Fruit fly (Drosophila melanogaster) whole organism, embryonic: ENCODE results near the gene CG13086.
A peak's percentile ranks its signal among the peaks of the same experiment; 100 is the strongest.

ENCODE experiments used
- Aef1 ChIP-seq: fragments of 200-800 bp; sonication (Bioruptor generic); IDR thresholded peaks from 3 replicates; pipeline ENCODE4 v1.3.6; 2022; ENCODE audit warnings: missing biosample characterization, missing genetic modification characterization
- Antp ChIP-seq: fragments of 200-800 bp; sonication (Bioruptor generic); optimal IDR thresholded peaks from 3 replicates; lab custom pipeline; 2016; ENCODE audit warnings: missing biosample characterization, missing genetic modification characterization
- CG10654 ChIP-seq: fragments of 200-800 bp; sonication (Bioruptor generic); optimal IDR thresholded peaks from 2 replicates; lab custom pipeline; 2016; ENCODE audit warnings: missing biosample characterization, missing genetic modification characterization
- CG12155 ChIP-seq: fragments of 200-800 bp; sonication (Bioruptor generic); optimal IDR thresholded peaks from 3 replicates; lab custom pipeline; 2016; ENCODE audit warnings: missing biosample characterization, missing genetic modification characterization
- CG12769 ChIP-seq: fragments of 200-800 bp; sonication (Bioruptor generic); optimal IDR thresholded peaks from 2 replicates; lab custom pipeline; 2019; ENCODE audit warnings: missing biosample characterization, mild to moderate bottlenecking, missing genetic modification characterization, moderate library complexity
- CG14860 ChIP-seq: fragments of 200-800 bp; sonication (Bioruptor generic); IDR thresholded peaks from 3 replicates; pipeline ENCODE4 v1.3.6; 2022; ENCODE audit warnings: missing biosample characterization, missing genetic modification characterization; ENCODE audit not compliant: partially characterized antibody
- CG18599 ChIP-seq: fragments of 200-800 bp; sonication (Bioruptor generic); optimal IDR thresholded peaks from 3 replicates; lab custom pipeline; 2017; ENCODE audit warnings: missing biosample characterization, missing genetic modification characterization, mild to moderate bottlenecking, moderate library complexity, missing genetic modification reagents
- CG2678 ChIP-seq: fragments of 200-800 bp; sonication (Bioruptor generic); optimal IDR thresholded peaks from 3 replicates; lab custom pipeline; 2019; ENCODE audit warnings: missing biosample characterization, mild to moderate bottlenecking, missing genetic modification characterization, moderate library complexity
- CG34422 ChIP-seq: fragments of 200-800 bp; sonication (Bioruptor generic); IDR thresholded peaks from 3 replicates; pipeline ENCODE4 v1.3.6; 2022; ENCODE audit warnings: missing biosample characterization, missing genetic modification characterization
- CG4404 ChIP-seq: fragments of 200-800 bp; sonication (Bioruptor generic); IDR thresholded peaks from 2 replicates; pipeline ENCODE4 v1.3.6; 2022; ENCODE audit warnings: missing biosample characterization, missing genetic modification characterization
- CG6654 ChIP-seq: fragments of 200-800 bp; sonication (Bioruptor generic); optimal IDR thresholded peaks from 2 replicates; lab custom pipeline; 2017; ENCODE audit warnings: missing biosample characterization, mild to moderate bottlenecking, missing genetic modification characterization
- CG6683 ChIP-seq: fragments of 200-800 bp; sonication (Bioruptor generic); optimal IDR thresholded peaks from 2 replicates; lab custom pipeline; 2017; ENCODE audit warnings: missing biosample characterization, mild to moderate bottlenecking, missing genetic modification characterization, missing genetic modification reagents
- CG6689 ChIP-seq: fragments of 200-800 bp; sonication (Bioruptor generic); IDR thresholded peaks from 2 replicates; pipeline ENCODE4 v1.3.6; 2022; ENCODE audit warnings: missing biosample characterization, missing genetic modification characterization
- CG8281 ChIP-seq: fragments of 200-800 bp; sonication (Bioruptor generic); optimal IDR thresholded peaks from 2 replicates; lab custom pipeline; 2018; ENCODE audit warnings: missing biosample characterization, mild to moderate bottlenecking, missing genetic modification characterization, moderate library complexity
- Camta ChIP-seq: fragments of 200-800 bp; sonication (Bioruptor generic); optimal IDR thresholded peaks from 2 replicates; lab custom pipeline; 2016; ENCODE audit warnings: missing biosample characterization, missing genetic modification characterization
- D19A ChIP-seq: fragments of 200-800 bp; optimal IDR thresholded peaks from 3 replicates; lab custom pipeline; 2019; ENCODE audit warnings: missing biosample characterization, mild to moderate bottlenecking, missing genetic modification characterization, moderate library complexity
- Dek ChIP-seq: fragments of 200-800 bp; sonication (Bioruptor generic); optimal IDR thresholded peaks from 3 replicates; lab custom pipeline; 2019; ENCODE audit warnings: missing biosample characterization, mild to moderate bottlenecking, missing genetic modification characterization, moderate library complexity
- Dip3 ChIP-seq: fragments of 200-800 bp; sonication (Bioruptor generic); optimal IDR thresholded peaks from 3 replicates; lab custom pipeline; 2016; ENCODE audit warnings: missing biosample characterization, missing genetic modification characterization
- Fer1 ChIP-seq: fragments of 200-800 bp; sonication (Bioruptor generic); optimal IDR thresholded peaks from 2 replicates; lab custom pipeline; 2017; ENCODE audit warnings: missing biosample characterization, mild to moderate bottlenecking, missing genetic modification characterization
- Hr3 ChIP-seq: fragments of 200-800 bp; sonication (Bioruptor generic); optimal IDR thresholded peaks from 3 replicates; lab custom pipeline; 2016; ENCODE audit warnings: missing biosample characterization, missing genetic modification characterization
- MBD-R2 ChIP-seq: fragments of 200-800 bp; sonication (Bioruptor generic); IDR thresholded peaks from 2 replicates; pipeline ENCODE4 v1.3.6; 2022; ENCODE audit warnings: missing biosample characterization, missing genetic modification characterization
- Mes4 ChIP-seq: fragments of 200-800 bp; sonication (Bioruptor generic); optimal IDR thresholded peaks from 2 replicates; lab custom pipeline; 2016; ENCODE audit warnings: missing biosample characterization, missing genetic modification characterization
- Myb ChIP-seq: fragments of 200-800 bp; sonication (Bioruptor generic); optimal IDR thresholded peaks from 2 replicates; lab custom pipeline; 2016; ENCODE audit warnings: missing biosample characterization, missing genetic modification characterization
- Oli ChIP-seq: fragments of 200-800 bp; sonication (Bioruptor generic); optimal IDR thresholded peaks from 2 replicates; lab custom pipeline; 2018; ENCODE audit warnings: missing biosample characterization, mild to moderate bottlenecking, missing genetic modification characterization, moderate library complexity
- Side ChIP-seq: fragments of 200-800 bp; sonication (Bioruptor generic); optimal IDR thresholded peaks from 2 replicates; lab custom pipeline; 2016; ENCODE audit warnings: missing biosample characterization, missing genetic modification characterization
- Sox102F ChIP-seq: fragments of 200-800 bp; sonication (Bioruptor generic); optimal IDR thresholded peaks from 2 replicates; lab custom pipeline; 2018; ENCODE audit warnings: missing biosample characterization, mild to moderate bottlenecking, missing genetic modification characterization, moderate library complexity
- TFAM ChIP-seq: fragments of 200-800 bp; sonication (Bioruptor generic); optimal IDR thresholded peaks from 2 replicates; lab custom pipeline; 2017; ENCODE audit warnings: missing biosample characterization, missing genetic modification characterization, inconsistent platforms
- Xbp1 ChIP-seq: fragments of 200-800 bp; sonication (Bioruptor generic); optimal IDR thresholded peaks from 3 replicates; lab custom pipeline; 2016; ENCODE audit warnings: missing biosample characterization, mild to moderate bottlenecking, missing genetic modification characterization
- amos ChIP-seq: fragments of 200-800 bp; sonication (Bioruptor generic); IDR thresholded peaks from 2 replicates; pipeline ENCODE4 v1.3.6; 2022; ENCODE audit warnings: missing biosample characterization, missing genetic modification characterization; ENCODE audit not compliant: partially characterized antibody
- ap ChIP-seq: fragments of 200-800 bp; sonication (Bioruptor generic); IDR thresholded peaks from 2 replicates; pipeline ENCODE4 v1.3.6; 2022; ENCODE audit warnings: missing biosample characterization, missing genetic modification characterization
- ase ChIP-seq: fragments of 200-800 bp; sonication (Bioruptor generic); IDR thresholded peaks from 3 replicates; pipeline ENCODE4 v1.3.6; 2022; ENCODE audit warnings: missing biosample characterization, missing genetic modification characterization
- ash1 ChIP-seq: fragments of 200-800 bp; sonication (Bioruptor generic); optimal IDR thresholded peaks from 2 replicates; lab custom pipeline; 2018; ENCODE audit warnings: missing biosample characterization, mild to moderate bottlenecking, missing genetic modification characterization
- ato ChIP-seq: fragments of 200-800 bp; sonication (Bioruptor generic); IDR thresholded peaks from 2 replicates; pipeline ENCODE4 v1.3.6; 2022; ENCODE audit warnings: missing biosample characterization, missing genetic modification characterization; ENCODE audit not compliant: partially characterized antibody
- bcd ChIP-seq: fragments of 200-800 bp; sonication (Bioruptor generic); optimal IDR thresholded peaks from 2 replicates; lab custom pipeline; 2017; ENCODE audit warnings: missing biosample characterization, mild to moderate bottlenecking, missing genetic modification characterization
- cad ChIP-seq: fragments of >200 bp; optimal IDR thresholded peaks from 2 replicates; lab custom pipeline; 2017; ENCODE audit warnings: missing biosample characterization, missing genetic modification characterization
- caup ChIP-seq: fragments of 200-800 bp; sonication (Bioruptor generic); optimal IDR thresholded peaks from 3 replicates; lab custom pipeline; 2017; ENCODE audit warnings: missing biosample characterization, mild to moderate bottlenecking, missing genetic modification characterization, moderate library complexity; ENCODE audit not compliant: severe bottlenecking
- crc ChIP-seq: fragments of 200-800 bp; sonication (Bioruptor generic); optimal IDR thresholded peaks from 2 replicates; lab custom pipeline; 2016; ENCODE audit warnings: missing biosample characterization, missing genetic modification characterization
- dimm ChIP-seq: fragments of 200-800 bp; sonication (Bioruptor generic); IDR thresholded peaks from 2 replicates; pipeline ENCODE4 v1.3.6; 2022; ENCODE audit warnings: missing biosample characterization, missing genetic modification characterization
- dm ChIP-seq: fragments of 200-800 bp; sonication (Bioruptor generic); optimal IDR thresholded peaks from 3 replicates; lab custom pipeline; 2016; ENCODE audit warnings: missing biosample characterization, missing genetic modification characterization
- dysf ChIP-seq: fragments of 200-800 bp; sonication (Bioruptor generic); IDR thresholded peaks from 3 replicates; pipeline ENCODE4 v1.3.6; 2022; ENCODE audit warnings: missing biosample characterization, missing genetic modification characterization
- ems ChIP-seq: fragments of 200-800 bp; sonication (Bioruptor generic); optimal IDR thresholded peaks from 3 replicates; lab custom pipeline; 2016; ENCODE audit warnings: missing biosample characterization, missing genetic modification characterization
- fd3F ChIP-seq: fragments of 200-800 bp; sonication (Bioruptor generic); optimal IDR thresholded peaks from 2 replicates; lab custom pipeline; 2018; ENCODE audit warnings: missing biosample characterization, mild to moderate bottlenecking, missing genetic modification characterization, moderate library complexity
- fu2 ChIP-seq: fragments of 200-800 bp; sonication (Bioruptor generic); optimal IDR thresholded peaks from 2 replicates; lab custom pipeline; 2016; ENCODE audit warnings: missing biosample characterization, missing genetic modification characterization
- grau ChIP-seq: fragments of 200-800 bp; optimal IDR thresholded peaks from 3 replicates; lab custom pipeline; 2019; ENCODE audit warnings: missing biosample characterization, mild to moderate bottlenecking, missing genetic modification characterization, moderate library complexity
- gsb ChIP-seq: fragments of 200-800 bp; sonication (Bioruptor generic); IDR thresholded peaks from 2 replicates; pipeline ENCODE4 v1.3.6; 2022; ENCODE audit warnings: missing biosample characterization, missing genetic modification characterization
- her ChIP-seq: fragments of 200-800 bp; sonication (Bioruptor generic); optimal IDR thresholded peaks from 2 replicates; lab custom pipeline; 2016; ENCODE audit warnings: missing biosample characterization, missing genetic modification characterization
- lov ChIP-seq, 2 experiments: fragments of 200-800 bp in 1 of 2; fragments of >200 bp in 1 of 2; sonication (Bioruptor generic) in 1 of 2; IDR thresholded peaks in 1 of 2; optimal IDR thresholded peaks in 1 of 2; 2 replicates in 1 of 2; 3 replicates in 1 of 2; pipeline versions ENCODE4 v1.3.6 to Lab custom; 2017 to 2022; ENCODE audit warnings: missing biosample characterization in 1 of 2, missing genetic modification characterization in 1 of 2
- schlank ChIP-seq: fragments of 200-800 bp; sonication (Bioruptor generic); optimal IDR thresholded peaks from 2 replicates; lab custom pipeline; 2018; ENCODE audit warnings: missing biosample characterization, mild to moderate bottlenecking, missing genetic modification characterization
- sens ChIP-seq: fragments of 200-800 bp; sonication (Bioruptor generic); peaks from one replicate; lab custom pipeline; 2016; ENCODE audit warnings: missing biosample characterization, missing genetic modification characterization
- slbo ChIP-seq: fragments of 200-800 bp; sonication (Bioruptor generic); IDR thresholded peaks from 2 replicates; pipeline ENCODE4 v1.3.6; 2022; ENCODE audit warnings: missing biosample characterization, missing genetic modification characterization

Gene CG13086

dm6 chr2L:19397617-19398316, 33.6 kb downstream of the CG13086 start (continued):
- TF ChIP-seq CG10654 (GFP tag; lab: Kevin White, UChicago) (no peak), dimm (GFP tag; lab: Robert Waterston, UW) (no peak), fd3F (GFP tag; lab: Kevin White, UChicago) (no peak), Oli (tag; lab: Kevin White, UChicago) (peak; percentile 32), her (GFP tag; lab: Kevin White, UChicago) (no peak), Aef1 (GFP tag; lab: Robert Waterston, UW) (no peak; the same call in 2 of the 3 replicates), crc (GFP tag; lab: Kevin White, UChicago) (no peak), Dip3 (GFP tag; lab: Kevin White, UChicago) (no peak), CG12155 (GFP tag; lab: Kevin White, UChicago) (peak; percentile 1), Myb (GFP tag; lab: Kevin White, UChicago) (no peak), dysf (GFP tag; lab: Robert Waterston, UW) (peak; percentile 43; the same call in 2 of the 3 replicates), ash1 (GFP tag; lab: Kevin White, UChicago) (no peak), grau (tag; lab: Kevin White, UChicago) (peak; percentile 83), CG4404 (GFP tag; lab: Robert Waterston, UW) (no peak), Side (GFP tag; lab: Kevin White, UChicago) (no peak), ap (GFP tag; lab: Robert Waterston, UW) (no peak), Mes4 (GFP tag; lab: Kevin White, UChicago) (no peak), CG8281 (no peak), Sox102F (GFP tag; lab: Kevin White, UChicago) (peak; percentile 22), CG2678 (peak; percentile 64), ems (GFP tag; lab: Kevin White, UChicago) (no peak), CG12769 (peak; percentile 11), schlank (tag; lab: Kevin White, UChicago) (no peak), CG14860 (GFP tag; lab: Robert Waterston, UW) (no peak), Dek (tag; lab: Kevin White, UChicago) (no peak), ase (GFP tag; lab: Robert Waterston, UW) (no peak), Antp (GFP tag; lab: Kevin White, UChicago) (no peak), lov (optimal IDR thresholded peaks at IDR 0.05; lab: Kevin White, UChicago) (no peak), lov (GFP tag; IDR thresholded peaks at IDR 0.05; lab: Robert Waterston, UW) (no peak), CG6654 (GFP tag; lab: Kevin White, UChicago) (no peak), CG18599 (GFP tag; lab: Kevin White, UChicago) (peak; percentile 59), Hr3 (GFP tag; lab: Kevin White, UChicago) (no peak), slbo (GFP tag; lab: Robert Waterston, UW) (peak; percentile 39), bcd (GFP tag; lab: Kevin White, UChicago) (peak; percentile 5), Camta (GFP tag; lab: Kevin White, UChicago) (no peak), MBD-R2 (GFP tag; lab: Robert Waterston, UW) (0 out of 2 replicates have a peak, but pooled peaks have one; percentile 9), Fer1 (GFP tag; lab: Kevin White, UChicago) (peak; percentile 27), amos (GFP tag; lab: Robert Waterston, UW) (no peak), Xbp1 (GFP tag; lab: Kevin White, UChicago) (no peak), gsb (GFP tag; lab: Robert Waterston, UW) (no peak), CG6683 (GFP tag; lab: Kevin White, UChicago) (no peak), fu2 (GFP tag; lab: Kevin White, UChicago) (peak; percentile 16), TFAM (GFP tag; lab: Kevin White, UChicago) (no peak), dm (no peak), CG6689 (no peak), CG34422 (GFP tag; lab: Robert Waterston, UW) (no peak), D19A (tag; lab: Kevin White, UChicago) (no peak), cad (no peak), caup (GFP tag; lab: Kevin White, UChicago) (no peak), ato (no peak), sens (peak; percentile 44)
